Worm (Caenorhabditis elegans): ENCODE results near the gene R02D5.10.

- TF ChIP-seq snpc-4 (tag; optimal IDR thresholded peaks at IDR 0.05) = no peak
- TF ChIP-seq lsy-2 (tag; optimal IDR thresholded peaks at IDR 0.05) = no peak
- no peak for TF ChIP-seq bed-3 (GFP tag; optimal IDR thresholded peaks at IDR 0.05)
- TF ChIP-seq ztf-11 (tag; optimal IDR thresholded peaks at IDR 0.05) = no peak
- TF ChIP-seq ceh-39 (tag; optimal IDR thresholded peaks at IDR 0.05) = no peak
- TF ChIP-seq pha-4 (tag; optimal IDR thresholded peaks at IDR 0.05) = no peak
- no peak for TF ChIP-seq unc-62 (GFP tag; optimal IDR thresholded peaks at IDR 0.05)
Observed at ce11 chrV:14481401-14481800, 686 bp upstream of the R02D5.10 start, which contains the start of gene R02D5.7.

Data from whole organism, mixed stage, embryonic.